Worm (Caenorhabditis elegans): ENCODE data around the gene C49F5.3.

DNA sequence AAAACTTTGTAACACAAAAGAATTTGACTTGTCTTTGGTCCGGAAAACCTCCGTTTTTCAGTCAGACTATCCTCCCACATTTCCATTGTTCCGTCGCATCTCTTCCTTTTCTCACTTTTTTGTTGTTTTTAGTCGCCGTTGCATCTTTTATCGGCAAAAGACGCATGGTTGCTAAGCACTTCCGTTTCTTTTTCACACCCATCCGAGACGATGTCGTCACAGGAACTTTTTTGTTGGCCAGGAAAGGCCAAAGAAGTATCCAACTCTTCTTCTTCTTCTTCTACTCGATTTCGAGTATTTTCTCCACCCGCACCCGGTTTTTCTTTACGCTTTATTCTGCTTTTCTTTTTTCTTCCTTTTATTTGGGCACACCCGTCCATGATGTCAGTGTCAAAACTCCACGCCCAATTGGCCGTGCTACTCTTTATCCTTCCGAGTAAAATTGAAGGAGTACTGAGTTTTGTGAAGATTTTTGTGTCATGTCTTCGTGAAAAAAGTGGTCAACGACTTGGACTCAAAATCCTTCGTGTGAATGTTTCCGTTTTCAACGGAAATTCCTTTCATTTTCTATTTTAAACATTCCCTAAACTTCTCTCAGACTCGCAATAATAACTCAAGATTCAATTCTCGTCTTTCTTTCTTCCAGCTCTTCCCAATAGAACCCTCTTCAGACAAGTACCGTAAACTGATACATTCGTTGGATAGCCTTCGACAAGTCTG, 41.8 kb upstream of the C49F5.3 start, which contains the start of gene B0198.2:
- no peak for TF ChIP-seq dao-5 (tag; optimal IDR thresholded peaks at IDR 0.05)
- no peak for TF ChIP-seq him-1 (tag; optimal IDR thresholded peaks at IDR 0.05)
- no peak for TF ChIP-seq W03F9.2 (tag; optimal IDR thresholded peaks at IDR 0.05)

Measured in whole organism, L4/young adult.